Worm (Caenorhabditis elegans) whole organism, L3 larva: ENCODE measurements around the gene nhr-254.

Source experiments
- ceh-16 ChIP-seq: sonication (generic microtip); optimal IDR thresholded peaks from 2 replicates; lab custom pipeline; 2017; ENCODE audit warnings: missing biosample characterization, missing genetic modification characterization
- ceh-28 ChIP-seq: fragments of 150-350 bp; optimal IDR thresholded peaks from 2 replicates; lab custom pipeline; 2014; ENCODE audit warnings: missing biosample characterization, missing genetic modification reagents, missing genetic modification characterization
- ceh-82 ChIP-seq: fragments of 150-350 bp; optimal IDR thresholded peaks from 2 replicates; lab custom pipeline; 2014; ENCODE audit warnings: missing biosample characterization, missing genetic modification characterization
- daf-12 ChIP-seq: fragments of 150-350 bp; optimal IDR thresholded peaks from 2 replicates; lab custom pipeline; 2014; ENCODE audit warnings: missing biosample characterization, missing genetic modification reagents, missing genetic modification characterization
- elt-3 ChIP-seq, 3 experiments: fragments of 150-350 bp in 1 of 3; sonication (generic microtip) in 2 of 3; optimal IDR thresholded peaks; 2 replicates in 2 of 3; 4 replicates in 1 of 3; lab custom pipeline; 2014 to 2017; ENCODE audit warnings: missing biosample characterization in 3 of 3, missing genetic modification characterization in 3 of 3
- eor-1 ChIP-seq, 2 experiments: fragments of 150-350 bp; optimal IDR thresholded peaks; 2 replicates each; lab custom pipeline; 2014 to 2018; ENCODE audit warnings: missing biosample characterization in 2 of 2, missing genetic modification characterization in 2 of 2
- fos-1 ChIP-seq: fragments of 150-350 bp; optimal IDR thresholded peaks from 2 replicates; lab custom pipeline; 2014; ENCODE audit warnings: missing biosample characterization, missing genetic modification characterization
- mml-1 ChIP-seq: fragments of 150-350 bp; sonication (generic microtip); optimal IDR thresholded peaks from 3 replicates; lab custom pipeline; 2014; ENCODE audit warnings: missing biosample characterization, missing genetic modification characterization
- nhr-12 ChIP-seq: fragments of 150-350 bp; optimal IDR thresholded peaks from 2 replicates; lab custom pipeline; 2014; ENCODE audit warnings: missing biosample characterization, missing genetic modification characterization
- nhr-43 ChIP-seq: sonication (generic microtip); optimal IDR thresholded peaks from 2 replicates; lab custom pipeline; 2016; ENCODE audit warnings: mild to moderate bottlenecking, missing genetic modification characterization, missing compliant biosample characterization; ENCODE audit not compliant: poor library complexity, severe bottlenecking
- tbx-2 ChIP-seq: sonication (generic microtip); optimal IDR thresholded peaks from 2 replicates; lab custom pipeline; 2016; ENCODE audit warnings: mild to moderate bottlenecking, missing genetic modification characterization, missing compliant biosample characterization
- unc-39 ChIP-seq: sonication (generic microtip); optimal IDR thresholded peaks from 4 replicates; lab custom pipeline; 2017; ENCODE audit warnings: missing biosample characterization, missing genetic modification characterization
- unc-62 ChIP-seq: fragments of 150-350 bp; sonication (generic microtip); optimal IDR thresholded peaks from 4 replicates; lab custom pipeline; 2014; ENCODE audit warnings: missing biosample characterization, missing genetic modification reagents, missing genetic modification characterization
- ztf-11 ChIP-seq: fragments of 150-350 bp; optimal IDR thresholded peaks from 2 replicates; lab custom pipeline; 2014; ENCODE audit warnings: missing biosample characterization, missing genetic modification characterization

ce11 chrV:380186-380585, 12.2 kb upstream of the nhr-254 start, which contains the start of gene mltn-8:
- TF ChIP-seq fos-1 (tag; lab: Kevin White, UChicago) (no peak), mml-1 (tag; lab: Kevin White, UChicago) (no peak), tbx-2 (tag; lab: Kevin White, UChicago) (no peak), ceh-28 (tag; lab: Kevin White, UChicago) (no peak), nhr-12 (tag; lab: Kevin White, UChicago) (no peak), ztf-11 (tag; lab: Kevin White, UChicago) (no peak), elt-3 (tag; optimal IDR thresholded peaks at IDR 0.05; lab: Kevin White, UChicago) (no peak), ceh-16 (tag; lab: Kevin White, UChicago) (no peak), eor-1 (tag; optimal IDR thresholded peaks at IDR 0.05; lab: Kevin White, UChicago) (no peak), unc-62 (GFP tag; lab: Kevin White, UChicago) (no peak), nhr-43 (tag; lab: Kevin White, UChicago) (no peak), ceh-82 (tag; lab: Kevin White, UChicago) (no peak), unc-39 (tag; lab: Kevin White, UChicago) (no peak), daf-12 (tag; lab: Kevin White, UChicago) (no peak)
